Fruit fly (Drosophila melanogaster): ENCODE data around the gene gskt.

DNA sequence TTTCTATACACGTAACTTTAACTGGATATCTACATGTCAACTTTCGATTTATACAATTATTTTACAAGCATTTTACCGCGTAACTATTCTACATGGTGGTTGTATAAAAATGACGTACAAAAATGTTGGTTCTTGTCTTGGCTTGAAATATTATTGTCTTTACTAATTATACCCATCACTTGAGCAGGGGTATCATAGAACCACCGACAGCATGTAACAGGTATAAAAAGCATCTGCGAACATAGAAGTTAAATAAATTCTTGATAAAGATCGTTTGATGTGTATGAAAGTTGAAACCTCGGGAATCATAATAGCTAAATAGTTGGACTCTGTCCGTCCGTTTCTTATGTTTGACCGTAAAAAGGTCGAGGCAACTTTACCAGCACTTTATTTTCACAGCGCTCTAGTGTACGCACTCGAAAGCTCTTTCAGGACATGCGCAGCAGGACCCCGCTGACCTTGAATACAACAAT is 9.0 kb downstream of the gskt start:
- TF ChIP-seq Rel (GFP tag; optimal IDR thresholded peaks at IDR 0.05) (no peak), Rel (tag; optimal IDR thresholded peaks at IDR 0.05) (no peak), Vsx2 (GFP tag; optimal IDR thresholded peaks at IDR 0.05; ENCODE audit: partially characterized antibody) (no peak), pan (optimal IDR thresholded peaks at IDR 0.05) (peak; percentile 42), rgr (GFP tag; optimal IDR thresholded peaks at IDR 0.05) (peak; percentile 76), GATAd (GFP tag; optimal IDR thresholded peaks at IDR 0.05) (no peak), dsf (GFP tag; optimal IDR thresholded peaks at IDR 0.05; ENCODE audit: borderline replicate concordance) (no peak), sage (GFP tag; optimal IDR thresholded peaks at IDR 0.05) (no peak), dl (GFP tag; optimal IDR thresholded peaks at IDR 0.05; ENCODE audit: insufficient read depth in 1 of 2, partially characterized antibody in 2 of 2) (no peak)
